Worm (Caenorhabditis elegans) whole organism, L3 larva: ENCODE data around the gene C02B4.3.

Experiments used
- R02D3.7 ChIP-seq: fragments of 150-350 bp; optimal IDR thresholded peaks from 2 replicates; lab custom pipeline; 2014; ENCODE audit warnings: missing biosample characterization, missing genetic modification characterization
- ZK546.5 ChIP-seq: sonication (generic microtip); optimal IDR thresholded peaks from 2 replicates; lab custom pipeline; 2017; ENCODE audit warnings: missing biosample characterization, missing genetic modification characterization
- aly-2 ChIP-seq: fragments of 150-350 bp; optimal IDR thresholded peaks from 2 replicates; lab custom pipeline; 2014; ENCODE audit warnings: missing biosample characterization, missing genetic modification characterization
- ama-1 ChIP-seq: fragments of 150-350 bp; optimal IDR thresholded peaks from 2 replicates; lab custom pipeline; 2018
- ceh-16 ChIP-seq: sonication (generic microtip); optimal IDR thresholded peaks from 2 replicates; lab custom pipeline; 2017; ENCODE audit warnings: missing biosample characterization, missing genetic modification characterization
- ceh-28 ChIP-seq: fragments of 150-350 bp; optimal IDR thresholded peaks from 2 replicates; lab custom pipeline; 2014; ENCODE audit warnings: missing biosample characterization, missing genetic modification reagents, missing genetic modification characterization
- ceh-82 ChIP-seq: fragments of 150-350 bp; optimal IDR thresholded peaks from 2 replicates; lab custom pipeline; 2014; ENCODE audit warnings: missing biosample characterization, missing genetic modification characterization
- ceh-9 ChIP-seq: sonication (generic microtip); optimal IDR thresholded peaks from 2 replicates; lab custom pipeline; 2018; ENCODE audit warnings: missing biosample characterization, missing genetic modification characterization
- daf-12 ChIP-seq: fragments of 150-350 bp; optimal IDR thresholded peaks from 2 replicates; lab custom pipeline; 2014; ENCODE audit warnings: missing biosample characterization, missing genetic modification reagents, missing genetic modification characterization
- egl-5 ChIP-seq: fragments of 150-350 bp; optimal IDR thresholded peaks from 2 replicates; lab custom pipeline; 2017; ENCODE audit warnings: missing biosample characterization, missing genetic modification reagents, missing genetic modification characterization, inconsistent platforms
- elt-2 ChIP-seq: sonication (generic microtip); optimal IDR thresholded peaks from 2 replicates; lab custom pipeline; 2016; ENCODE audit warnings: missing genetic modification reagents, mild to moderate bottlenecking, missing genetic modification characterization, missing compliant biosample characterization
- elt-3 ChIP-seq, 3 experiments: fragments of 150-350 bp in 1 of 3; sonication (generic microtip) in 2 of 3; optimal IDR thresholded peaks; 2 replicates in 2 of 3; 4 replicates in 1 of 3; lab custom pipeline; 2014 to 2017; ENCODE audit warnings: missing biosample characterization in 3 of 3, missing genetic modification characterization in 3 of 3
- fkh-2 ChIP-seq: fragments of 150-350 bp; optimal IDR thresholded peaks from 2 replicates; lab custom pipeline; 2014; ENCODE audit warnings: missing biosample characterization, missing genetic modification reagents, missing genetic modification characterization
- fos-1 ChIP-seq: fragments of 150-350 bp; optimal IDR thresholded peaks from 2 replicates; lab custom pipeline; 2014; ENCODE audit warnings: missing biosample characterization, missing genetic modification characterization
- hmg-11 ChIP-seq: sonication (generic microtip); optimal IDR thresholded peaks from 2 replicates; lab custom pipeline; 2016; ENCODE audit warnings: missing genetic modification characterization, missing compliant biosample characterization
- jun-1 ChIP-seq: fragments of 150-350 bp; optimal IDR thresholded peaks from 2 replicates; lab custom pipeline; 2014; ENCODE audit warnings: missing biosample characterization, missing genetic modification reagents, missing genetic modification characterization
- lin-15B ChIP-seq: fragments of 150-350 bp; optimal IDR thresholded peaks from 2 replicates; lab custom pipeline; 2014; ENCODE audit warnings: missing biosample characterization, missing genetic modification characterization
- lin-39 ChIP-seq: fragments of 150-350 bp; optimal IDR thresholded peaks from 2 replicates; lab custom pipeline; 2018; ENCODE audit warnings: missing biosample characterization, missing genetic modification reagents, missing genetic modification characterization
- lsy-12 ChIP-seq: sonication (generic microtip); optimal IDR thresholded peaks from 2 replicates; lab custom pipeline; 2016; ENCODE audit warnings: mild to moderate bottlenecking, missing genetic modification characterization, missing compliant biosample characterization
- mdl-1 ChIP-seq: fragments of 150-350 bp; optimal IDR thresholded peaks from 2 replicates; lab custom pipeline; 2014; ENCODE audit warnings: missing biosample characterization, missing genetic modification characterization
- mml-1 ChIP-seq: fragments of 150-350 bp; sonication (generic microtip); optimal IDR thresholded peaks from 3 replicates; lab custom pipeline; 2014; ENCODE audit warnings: missing biosample characterization, missing genetic modification characterization
- nfya-1 ChIP-seq: sonication (generic microtip); optimal IDR thresholded peaks from 2 replicates; lab custom pipeline; 2017; ENCODE audit warnings: missing genetic modification characterization, mild to moderate bottlenecking, missing compliant biosample characterization, antibody characterized with exemption, moderate library complexity; ENCODE audit not compliant: insufficient read depth
- nhr-11 ChIP-seq: fragments of 150-350 bp; optimal IDR thresholded peaks from 2 replicates; lab custom pipeline; 2014; ENCODE audit warnings: missing biosample characterization, missing genetic modification characterization
- nhr-12 ChIP-seq: fragments of 150-350 bp; optimal IDR thresholded peaks from 2 replicates; lab custom pipeline; 2014; ENCODE audit warnings: missing biosample characterization, missing genetic modification characterization
- nhr-23 ChIP-seq: fragments of 150-350 bp; optimal IDR thresholded peaks from 2 replicates; lab custom pipeline; 2014; ENCODE audit warnings: missing biosample characterization, missing genetic modification reagents, missing genetic modification characterization
- nhr-237 ChIP-seq: fragments of 150-350 bp; optimal IDR thresholded peaks from 2 replicates; lab custom pipeline; 2014; ENCODE audit warnings: missing biosample characterization, missing genetic modification characterization
- nhr-25 ChIP-seq: sonication (generic microtip); optimal IDR thresholded peaks from 2 replicates; lab custom pipeline; 2017; ENCODE audit warnings: missing biosample characterization, missing genetic modification characterization
- nhr-28 ChIP-seq: fragments of 150-350 bp; optimal IDR thresholded peaks from 2 replicates; lab custom pipeline; 2014; ENCODE audit warnings: missing biosample characterization, missing genetic modification characterization
- nhr-43 ChIP-seq: sonication (generic microtip); optimal IDR thresholded peaks from 2 replicates; lab custom pipeline; 2016; ENCODE audit warnings: mild to moderate bottlenecking, missing genetic modification characterization, missing compliant biosample characterization; ENCODE audit not compliant: poor library complexity, severe bottlenecking
- nhr-67 ChIP-seq: fragments of 150-350 bp; optimal IDR thresholded peaks from 2 replicates; lab custom pipeline; 2014; ENCODE audit warnings: missing biosample characterization, missing genetic modification characterization
- nhr-77 ChIP-seq: fragments of 150-350 bp; optimal IDR thresholded peaks from 2 replicates; lab custom pipeline; 2014; ENCODE audit warnings: missing biosample characterization, missing genetic modification characterization
- pha-4 ChIP-seq: fragments of 150-350 bp; optimal IDR thresholded peaks from 2 replicates; lab custom pipeline; 2014; ENCODE audit warnings: missing biosample characterization, missing genetic modification reagents, missing genetic modification characterization
- pqm-1 ChIP-seq: fragments of 150-350 bp; optimal IDR thresholded peaks from 2 replicates; lab custom pipeline; 2017; ENCODE audit warnings: missing biosample characterization, missing genetic modification characterization, inconsistent platforms
- sea-2 ChIP-seq: fragments of 150-350 bp; sonication (generic microtip); optimal IDR thresholded peaks from 4 replicates; lab custom pipeline; 2014; ENCODE audit warnings: missing biosample characterization, missing genetic modification reagents, missing genetic modification characterization
- tbx-2 ChIP-seq: sonication (generic microtip); optimal IDR thresholded peaks from 2 replicates; lab custom pipeline; 2016; ENCODE audit warnings: mild to moderate bottlenecking, missing genetic modification characterization, missing compliant biosample characterization
- zag-1 ChIP-seq: fragments of 150-350 bp; optimal IDR thresholded peaks from 2 replicates; lab custom pipeline; 2014; ENCODE audit warnings: missing biosample characterization, missing genetic modification characterization
- ztf-11 ChIP-seq: fragments of 150-350 bp; optimal IDR thresholded peaks from 2 replicates; lab custom pipeline; 2014; ENCODE audit warnings: missing biosample characterization, missing genetic modification characterization

Gene C02B4.3

ce11 chrX:12664987-12665451 lies 5.4 kb upstream of the C02B4.3 start (continued):
- peak; percentile 32 for TF ChIP-seq nhr-23 (tag; lab: Kevin White, UChicago)
- peak; percentile 39 for TF ChIP-seq ceh-82 (tag; lab: Kevin White, UChicago)
- no peak for TF ChIP-seq zag-1 (tag; lab: Kevin White, UChicago)
- no peak for TF ChIP-seq ZK546.5
- no peak for TF ChIP-seq nhr-12 (tag; lab: Kevin White, UChicago)
- peak; percentile 70 for TF ChIP-seq nfya-1 (tag; lab: Kevin White, UChicago)
- peak; percentile 13 for TF ChIP-seq nhr-11 (tag; lab: Kevin White, UChicago)
- no peak for TF ChIP-seq nhr-237 (tag; lab: Kevin White, UChicago)
- no peak for TF ChIP-seq jun-1 (tag; lab: Kevin White, UChicago)
- peak; percentile 54 for TF ChIP-seq elt-2 (tag; lab: Kevin White, UChicago)
- peak; percentile 98 for TF ChIP-seq ama-1 (lab: Kevin White, UChicago)
- TF ChIP-seq elt-3 (tag; optimal IDR thresholded peaks at IDR 0.05; lab: Kevin White, UChicago): no peak
- no peak for TF ChIP-seq daf-12
- peak; percentile 98 for TF ChIP-seq hmg-11 (tag; lab: Kevin White, UChicago)
- peak; percentile 71 for TF ChIP-seq pha-4 (tag; lab: Kevin White, UChicago)
- TF ChIP-seq pqm-1 (tag; lab: Kevin White, UChicago): peak; percentile 62
- no peak for TF ChIP-seq ceh-9 (tag; lab: Kevin White, UChicago)
- peak; percentile 56 for TF ChIP-seq lin-39 (tag; lab: Kevin White, UChicago)

ce11 chrX:12664443-12664842 lies 4.8 kb upstream of the C02B4.3 start:
- no peak for TF ChIP-seq nhr-28 (tag; lab: Kevin White, UChicago)
- TF ChIP-seq nhr-11 (tag; lab: Kevin White, UChicago): no peak
- TF ChIP-seq ama-1 (lab: Kevin White, UChicago): peak; percentile 98
- no peak for TF ChIP-seq sea-2 (GFP tag; lab: Kevin White, UChicago)
- no peak for TF ChIP-seq nhr-43 (tag; lab: Kevin White, UChicago)
- TF ChIP-seq lsy-12 (tag; lab: Kevin White, UChicago): no peak
- TF ChIP-seq ceh-16: no peak
- TF ChIP-seq mml-1 (tag; lab: Kevin White, UChicago): no peak
- no peak for TF ChIP-seq pha-4 (tag; lab: Kevin White, UChicago)

- TF ChIP-seq ama-1 (lab: Kevin White, UChicago) (peak; percentile 98), nhr-25 (tag; lab: Kevin White, UChicago) (peak; percentile 47), elt-2 (tag; lab: Kevin White, UChicago) (peak; percentile 34), ceh-28 (tag; lab: Kevin White, UChicago) (no peak)
These were observed 3.9 kb upstream of the C02B4.3 start, which contains the start of gene nlp-76 for ce11 chrX:12663537-12663936. Gene nlp-76 (minus strand): TSS chrX:12663903.

- no peak for TF ChIP-seq ztf-11 (tag; lab: Kevin White, UChicago)
- no peak for TF ChIP-seq mdl-1 (tag; lab: Kevin White, UChicago)
- TF ChIP-seq fos-1 (tag; lab: Kevin White, UChicago): no peak
- TF ChIP-seq nhr-43 (tag; lab: Kevin White, UChicago): peak; percentile 4
- TF ChIP-seq ZK546.5: no peak
- no peak for TF ChIP-seq aly-2 (tag; lab: Kevin White, UChicago)
- no peak for TF ChIP-seq R02D3.7 (tag; lab: Kevin White, UChicago)
These were observed 3.5 kb upstream of the C02B4.3 start for ce11 chrX:12663114-12663513.

ce11 chrX:12661091-12661526 lies 1.5 kb upstream of the C02B4.3 start:
- TF ChIP-seq nhr-25 (tag; lab: Kevin White, UChicago) (peak; percentile 66), lsy-12 (tag; lab: Kevin White, UChicago) (peak; percentile 95), nfya-1 (tag; lab: Kevin White, UChicago) (peak; percentile 60), mml-1 (tag; lab: Kevin White, UChicago) (no peak), tbx-2 (peak; percentile 60), pha-4 (tag; lab: Kevin White, UChicago) (peak; percentile 14), pqm-1 (tag; lab: Kevin White, UChicago) (no peak), egl-5 (tag; lab: Kevin White, UChicago) (no peak), mdl-1 (tag; lab: Kevin White, UChicago) (no peak), daf-12 (no peak), hmg-11 (tag; lab: Kevin White, UChicago) (peak; percentile 84), ceh-28 (tag; lab: Kevin White, UChicago) (no peak), nhr-23 (tag; lab: Kevin White, UChicago) (peak; percentile 46), ZK546.5 (no peak), nhr-43 (tag; lab: Kevin White, UChicago) (peak; percentile 48), nhr-77 (tag; lab: Kevin White, UChicago) (peak; percentile 58), nhr-67 (tag; lab: Kevin White, UChicago) (no peak), lin-15B (tag; lab: Kevin White, UChicago) (no peak), elt-3 (tag; optimal IDR thresholded peaks at IDR 0.05; lab: Kevin White, UChicago) (peak in 1 of 3 experiments; percentile 3), zag-1 (tag; lab: Kevin White, UChicago) (no peak), elt-2 (tag; lab: Kevin White, UChicago) (peak; percentile 56), fkh-2 (tag; lab: Kevin White, UChicago) (no peak), lin-39 (tag; lab: Kevin White, UChicago) (peak; percentile 86)
